Fruit fly (Drosophila melanogaster): Measurements from ENCODE around the gene CG32669.

CG32669 gene

DNA sequence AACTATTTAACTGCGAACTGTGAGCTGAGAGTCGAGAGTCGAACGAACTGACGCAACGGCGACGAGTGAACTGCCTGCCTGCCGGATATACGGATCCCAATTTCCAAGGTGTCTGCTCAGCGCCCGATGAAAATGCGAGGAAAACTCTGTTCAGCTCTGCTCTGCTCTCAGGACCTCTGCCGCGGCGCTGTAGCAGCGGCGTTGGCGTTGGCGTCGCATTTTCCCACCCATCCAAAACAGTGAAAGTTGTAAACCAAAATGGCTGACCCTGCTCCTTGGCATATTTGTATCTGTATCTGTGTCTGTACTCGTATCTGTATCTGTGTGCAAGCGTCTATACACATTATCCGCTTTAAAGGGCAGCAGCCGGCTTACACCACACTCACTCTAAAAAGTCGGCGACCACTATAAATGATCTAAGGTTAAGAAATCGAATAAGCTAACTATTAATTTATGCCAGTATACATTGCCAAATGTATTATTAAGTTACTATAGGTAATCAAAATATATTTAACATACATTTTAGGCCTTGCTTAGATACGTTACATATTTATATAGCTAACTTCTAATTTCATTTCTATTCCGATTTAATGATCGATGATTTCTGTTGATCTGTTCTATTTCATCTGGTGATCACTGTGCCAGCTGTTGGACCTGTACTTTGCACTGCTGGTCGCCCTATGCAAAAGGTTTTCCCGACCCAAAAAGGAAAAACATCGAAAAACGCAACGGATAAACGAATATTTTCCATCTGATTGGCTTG lies 22.0 kb downstream of the CG32669 start (continued):
- TF ChIP-seq NC2β (GFP tag; optimal IDR thresholded peaks at IDR 0.05) (peak; percentile 27), ATbp (GFP tag; optimal IDR thresholded peaks at IDR 0.05) (peak; percentile 57), usp (GFP tag; optimal IDR thresholded peaks at IDR 0.05) (no peak), gfzf (GFP tag; optimal IDR thresholded peaks at IDR 0.05) (no peak), CG1603 (tag; optimal IDR thresholded peaks at IDR 0.05) (peak; percentile 76), Lpt (GFP tag; optimal IDR thresholded peaks at IDR 0.05) (no peak), schlank (tag; optimal IDR thresholded peaks at IDR 0.05) (no peak), ttk (GFP tag; IDR thresholded peaks at IDR 0.05) (no peak), CG6791 (GFP tag; IDR thresholded peaks at IDR 0.05; ENCODE audit: partially characterized antibody) (no peak), Atf-2 (GFP tag; optimal IDR thresholded peaks at IDR 0.05) (peak; percentile 13), TFAM (GFP tag; optimal IDR thresholded peaks at IDR 0.05) (no peak), Dref (GFP tag; IDR thresholded peaks at IDR 0.05) (no peak), CG11504 (tag; optimal IDR thresholded peaks at IDR 0.05) (peak; percentile 82), Ssrp (tag; optimal IDR thresholded peaks at IDR 0.05) (peak; percentile 80), CG9797 (GFP tag; optimal IDR thresholded peaks at IDR 0.05) (no peak), trem (tag; optimal IDR thresholded peaks at IDR 0.05) (peak; percentile 61), CG4730 (GFP tag; IDR thresholded peaks at IDR 0.05) (no peak), klu (GFP tag; IDR thresholded peaks at IDR 0.05) (no peak), Six4 (GFP tag; optimal IDR thresholded peaks at IDR 0.05) (peak; percentile 24), Pdp1 (GFP tag; optimal IDR thresholded peaks at IDR 0.05) (peak; percentile 15 to 41), CG12769 (tag; optimal IDR thresholded peaks at IDR 0.05) (peak; percentile 51), CG12942 (GFP tag; optimal IDR thresholded peaks at IDR 0.05) (peak; percentile 30), croc (GFP tag; conservative IDR thresholded peaks at IDR 0.05) (peak; percentile 68), twi (tag; optimal IDR thresholded peaks at IDR 0.05) (peak; percentile 79), eyg (GFP tag; optimal IDR thresholded peaks at IDR 0.05) (no peak), CG11398 (GFP tag; optimal IDR thresholded peaks at IDR 0.05) (no peak), PHDP (tag; optimal IDR thresholded peaks at IDR 0.05) (peak; percentile 60), Awh (GFP tag; IDR thresholded peaks at IDR 0.05) (no peak), CG13894 (tag; optimal IDR thresholded peaks at IDR 0.05) (no peak), exex (tag; optimal IDR thresholded peaks at IDR 0.05) (peak; percentile 13), kay (GFP tag; optimal IDR thresholded peaks at IDR 0.05) (no peak), Fer1 (GFP tag; optimal IDR thresholded peaks at IDR 0.05) (peak; percentile 78), Mad (GFP tag; optimal IDR thresholded peaks at IDR 0.05) (peak; percentile 35), Hr3 (GFP tag; optimal IDR thresholded peaks at IDR 0.05) (peak; percentile 58), Hand (GFP tag; optimal IDR thresholded peaks at IDR 0.05) (no peak), stwl (tag; optimal IDR thresholded peaks at IDR 0.05) (peak; percentile 17), CG14965 (GFP tag; optimal IDR thresholded peaks at IDR 0.05; ENCODE audit: borderline replicate concordance) (no peak), CG30020 (tag; optimal IDR thresholded peaks at IDR 0.05) (peak; percentile 11), CG3847 (GFP tag; IDR thresholded peaks at IDR 0.05) (0 out of 2 replicates have a peak, but pooled peaks have one; percentile 31), psq (GFP tag; optimal IDR thresholded peaks at IDR 0.05) (no peak), Eip74EF (GFP tag; optimal IDR thresholded peaks at IDR 0.05) (no peak), emc (GFP tag; optimal IDR thresholded peaks at IDR 0.05) (no peak), grau (tag; optimal IDR thresholded peaks at IDR 0.05) (peak; percentile 96), CG17912 (GFP tag; optimal IDR thresholded peaks at IDR 0.05) (no peak), Ada2b (GFP tag; IDR thresholded peaks at IDR 0.05) (0 out of 2 replicates have a peak, but pooled peaks have one; percentile 37), oc (tag; optimal IDR thresholded peaks at IDR 0.05) (peak; percentile 53), ash1 (GFP tag; optimal IDR thresholded peaks at IDR 0.05) (no peak), CG16815 (GFP tag; optimal IDR thresholded peaks at IDR 0.05) (peak; percentile 86), CG30403 (GFP tag; optimal IDR thresholded peaks at IDR 0.05) (peak; percentile 56), br (optimal IDR thresholded peaks at IDR 0.05) (no peak)

Measured in whole organism, embryonic.